Fruit fly (Drosophila melanogaster) whole organism, prepupa: Measurements from ENCODE around the gene CSN1b.

ENCODE experiments used
- CG31627 ChIP-seq: fragments of 200-800 bp; sonication (Bioruptor generic); optimal IDR thresholded peaks from 3 replicates; lab custom pipeline; 2016; ENCODE audit warnings: missing biosample characterization, missing genetic modification characterization
- CG32006 ChIP-seq: fragments of 200-800 bp; sonication (Bioruptor generic); optimal IDR thresholded peaks from 3 replicates; lab custom pipeline; 2017; ENCODE audit warnings: missing biosample characterization, mild to moderate bottlenecking, missing genetic modification characterization
- Ets21C ChIP-seq: fragments of 200-800 bp; sonication (Bioruptor generic); optimal IDR thresholded peaks from 3 replicates; lab custom pipeline; 2016; ENCODE audit warnings: missing biosample characterization, missing genetic modification characterization
- Lpt ChIP-seq: fragments of 200-800 bp; sonication (Bioruptor generic); optimal IDR thresholded peaks from 3 replicates; lab custom pipeline; 2016; ENCODE audit warnings: missing biosample characterization, missing genetic modification characterization
- OdsH ChIP-seq: fragments of 200-800 bp; sonication (Bioruptor generic); optimal IDR thresholded peaks from 3 replicates; lab custom pipeline; 2016; ENCODE audit warnings: missing biosample characterization, missing genetic modification characterization
- Sox102F ChIP-seq: fragments of 200-800 bp; sonication (Bioruptor generic); optimal IDR thresholded peaks from 2 replicates; lab custom pipeline; 2016; ENCODE audit warnings: missing biosample characterization, mild to moderate bottlenecking, missing genetic modification characterization
- eg ChIP-seq: fragments of 200-800 bp; sonication (Bioruptor generic); IDR thresholded peaks from 3 replicates; pipeline ENCODE4 v1.3.6; 2022; ENCODE audit warnings: missing biosample characterization, missing genetic modification characterization
- topi ChIP-seq: fragments of 200-800 bp; sonication (Bioruptor generic); optimal IDR thresholded peaks from 3 replicates; lab custom pipeline; 2016; ENCODE audit warnings: missing biosample characterization, missing genetic modification characterization

- TF ChIP-seq CG31627 (no peak), OdsH (GFP tag; lab: Kevin White, UChicago) (peak; percentile 25), Sox102F (GFP tag; lab: Kevin White, UChicago) (peak; percentile 10), CG32006 (GFP tag; lab: Kevin White, UChicago) (peak; percentile 7), Lpt (GFP tag; lab: Kevin White, UChicago) (peak; percentile 16), Ets21C (GFP tag; lab: Kevin White, UChicago) (no peak), topi (peak; percentile 14), eg (GFP tag; lab: Robert Waterston, UW) (no peak; the same call in 2 of the 3 replicates)
Observed at dm6 chr3L:18889222-18889866, 15.4 kb downstream of the CSN1b start.
